Worm (Caenorhabditis elegans): Measurements from ENCODE around the gene cid-1.

ce11 chrIII:5181641-5182040 lies 7.9 kb downstream of the cid-1 start:
- no peak for TF ChIP-seq tbx-37 (GFP tag; conservative IDR thresholded peaks at IDR 0.05)
- TF ChIP-seq F13C5.2 (tag; optimal IDR thresholded peaks at IDR 0.05), result no peak
- TF ChIP-seq tra-4 (tag; optimal IDR thresholded peaks at IDR 0.05), result no peak
- no peak for TF ChIP-seq scrt-1 (GFP tag; IDR thresholded peaks at IDR 0.05)
- no peak for TF ChIP-seq aly-1 (tag; optimal IDR thresholded peaks at IDR 0.05)
- no peak for TF ChIP-seq ceh-13 (GFP tag; optimal IDR thresholded peaks at IDR 0.05)
- no peak for TF ChIP-seq ama-1 (optimal IDR thresholded peaks at IDR 0.05)
- no peak for TF ChIP-seq ceh-36 (tag; optimal IDR thresholded peaks at IDR 0.05)
- no peak for TF ChIP-seq flt-1 (GFP tag; IDR thresholded peaks at IDR 0.05)
- no peak for TF ChIP-seq tbx-11 (GFP tag; IDR thresholded peaks at IDR 0.05)
- TF ChIP-seq B0310.2 (tag; optimal IDR thresholded peaks at IDR 0.05), result no peak
- TF ChIP-seq sea-1 (GFP tag; conservative IDR thresholded peaks at IDR 0.05), result no peak

All from whole organism, early embryonic.